Fruit fly (Drosophila melanogaster) whole organism, embryonic: ENCODE data around the gene CG9795.

ENCODE experiments used
- Ada2b ChIP-seq: fragments of 200-800 bp; sonication (Bioruptor generic); IDR thresholded peaks from 2 replicates; pipeline ENCODE4 v1.3.6; 2022; ENCODE audit warnings: missing biosample characterization, missing genetic modification characterization
- BEAF-32 ChIP-seq: fragments of 200-800 bp; sonication (Bioruptor generic); optimal IDR thresholded peaks from 3 replicates; lab custom pipeline; 2017; ENCODE audit warnings: missing biosample characterization, missing genetic modification characterization, mild to moderate bottlenecking, moderate library complexity, missing genetic modification reagents
- CG11398 ChIP-seq: fragments of 200-800 bp; sonication (Bioruptor generic); optimal IDR thresholded peaks from 2 replicates; lab custom pipeline; 2016; ENCODE audit warnings: missing biosample characterization, missing genetic modification characterization
- CG12219 ChIP-seq: fragments of 200-800 bp; sonication (Bioruptor generic); optimal IDR thresholded peaks from 3 replicates; lab custom pipeline; 2018; ENCODE audit warnings: missing biosample characterization, mild to moderate bottlenecking, missing genetic modification characterization
- CG12659 ChIP-seq: fragments of 200-800 bp; sonication (Bioruptor generic); optimal IDR thresholded peaks from 3 replicates; lab custom pipeline; 2017; ENCODE audit warnings: mild to moderate bottlenecking, missing biosample characterization, missing genetic modification reagents, missing genetic modification characterization
- CG12769 ChIP-seq: fragments of 200-800 bp; sonication (Bioruptor generic); optimal IDR thresholded peaks from 2 replicates; lab custom pipeline; 2019; ENCODE audit warnings: missing biosample characterization, mild to moderate bottlenecking, missing genetic modification characterization, moderate library complexity
- CG13287 ChIP-seq: fragments of 200-800 bp; sonication (Bioruptor generic); IDR thresholded peaks from 2 replicates; pipeline ENCODE4 v1.3.6; 2022; ENCODE audit warnings: missing biosample characterization, missing genetic modification characterization; ENCODE audit not compliant: partially characterized antibody
- CG14050 ChIP-seq: fragments of 200-800 bp; sonication (Bioruptor generic); IDR thresholded peaks from 3 replicates; pipeline ENCODE4 v1.3.6; 2022; ENCODE audit warnings: missing biosample characterization, missing genetic modification characterization
- CG14667 ChIP-seq: fragments of 200-800 bp; sonication (Bioruptor generic); IDR thresholded peaks from 2 replicates; pipeline ENCODE4 v1.3.6; 2022; ENCODE audit warnings: missing biosample characterization, missing genetic modification characterization
- CG18619 ChIP-seq: fragments of 200-800 bp; sonication (Bioruptor generic); optimal IDR thresholded peaks from 3 replicates; lab custom pipeline; 2017; ENCODE audit warnings: missing biosample characterization, mild to moderate bottlenecking, missing genetic modification characterization
- CG2120 ChIP-seq: fragments of 200-800 bp; sonication (Bioruptor generic); optimal IDR thresholded peaks from 3 replicates; lab custom pipeline; 2016; ENCODE audit warnings: missing biosample characterization, missing genetic modification characterization
- CG31224 ChIP-seq: fragments of 200-800 bp; sonication (Bioruptor generic); IDR thresholded peaks from 2 replicates; pipeline ENCODE4 v1.3.6; 2022; ENCODE audit warnings: missing biosample characterization, missing genetic modification characterization
- CG32532 ChIP-seq: fragments of 200-800 bp; sonication (Bioruptor generic); IDR thresholded peaks from 2 replicates; pipeline ENCODE4 v1.3.6; 2022; ENCODE audit warnings: missing biosample characterization, missing genetic modification characterization
- CG3726 ChIP-seq: fragments of 200-800 bp; sonication (Bioruptor generic); IDR thresholded peaks from 3 replicates; pipeline ENCODE4, ENCODE4 v1.3.6; 2022; ENCODE audit warnings: missing biosample characterization, missing genetic modification characterization
- CG4328 ChIP-seq: fragments of 200-800 bp; sonication (Bioruptor generic); optimal IDR thresholded peaks from 3 replicates; lab custom pipeline; 2017; ENCODE audit warnings: missing biosample characterization, missing genetic modification reagents, missing genetic modification characterization
- CG4707 ChIP-seq: fragments of 200-800 bp; sonication (Bioruptor generic); optimal IDR thresholded peaks from 2 replicates; lab custom pipeline; 2018; ENCODE audit warnings: missing biosample characterization, mild to moderate bottlenecking, missing genetic modification characterization, moderate library complexity
- CG5180 ChIP-seq: fragments of 200-800 bp; sonication (Bioruptor generic); optimal IDR thresholded peaks from 3 replicates; lab custom pipeline; 2017; ENCODE audit warnings: missing biosample characterization, missing genetic modification characterization, mild to moderate bottlenecking, moderate library complexity, missing genetic modification reagents
- CG5245 ChIP-seq: fragments of 200-800 bp; sonication (Bioruptor generic); optimal IDR thresholded peaks from 3 replicates; lab custom pipeline; 2016; ENCODE audit warnings: missing biosample characterization, missing genetic modification characterization
- CG7839 ChIP-seq: fragments of 200-800 bp; sonication (Bioruptor generic); optimal IDR thresholded peaks from 3 replicates; lab custom pipeline; 2018; ENCODE audit warnings: missing biosample characterization, mild to moderate bottlenecking, missing genetic modification characterization, moderate library complexity
- CG9817 ChIP-seq: fragments of 200-800 bp; sonication (Bioruptor generic); optimal IDR thresholded peaks from 2 replicates; lab custom pipeline; 2018; ENCODE audit warnings: missing biosample characterization, mild to moderate bottlenecking, missing genetic modification characterization, moderate library complexity
- D ChIP-seq, 2 experiments: fragments of 200-800 bp in 1 of 2; fragments of >200 bp in 1 of 2; sonication (Bioruptor generic) in 1 of 2; optimal IDR thresholded peaks; 2 replicates in 1 of 2; 3 replicates in 1 of 2; lab custom pipeline; 2017; ENCODE audit warnings: mild to moderate bottlenecking in 1 of 2, missing biosample characterization in 1 of 2, missing genetic modification characterization in 1 of 2, missing genetic modification reagents in 1 of 2
- ERR ChIP-seq: fragments of 200-800 bp; sonication (Bioruptor generic); optimal IDR thresholded peaks from 2 replicates; lab custom pipeline; 2016; ENCODE audit warnings: missing biosample characterization, missing genetic modification characterization
- Elba2 ChIP-seq: fragments of 200-800 bp; sonication (Bioruptor generic); optimal IDR thresholded peaks from 3 replicates; lab custom pipeline; 2016; ENCODE audit warnings: missing biosample characterization, missing genetic modification characterization
- Fer2 ChIP-seq: fragments of 200-800 bp; sonication (Bioruptor generic); optimal IDR thresholded peaks from 2 replicates; lab custom pipeline; 2018; ENCODE audit warnings: missing biosample characterization, mild to moderate bottlenecking, missing genetic modification characterization, moderate library complexity
- H2.0 ChIP-seq: fragments of 200-800 bp; sonication (Bioruptor generic); IDR thresholded peaks from 2 replicates; pipeline ENCODE4 v1.3.6; 2022; ENCODE audit warnings: missing biosample characterization, missing genetic modification characterization
- Jarid2 ChIP-seq: fragments of 200-800 bp; sonication (Bioruptor generic); optimal IDR thresholded peaks from 3 replicates; lab custom pipeline; 2017; ENCODE audit warnings: mild to moderate bottlenecking, missing biosample characterization, missing genetic modification reagents, missing genetic modification characterization
- Lpt ChIP-seq: fragments of >200 bp; optimal IDR thresholded peaks from 2 replicates; lab custom pipeline; 2018; ENCODE audit warnings: missing biosample characterization, missing genetic modification characterization
- Meics ChIP-seq: fragments of 200-800 bp; sonication (Bioruptor generic); optimal IDR thresholded peaks from 2 replicates; lab custom pipeline; 2017; ENCODE audit warnings: missing biosample characterization, mild to moderate bottlenecking, missing genetic modification characterization
- Mes4 ChIP-seq: fragments of 200-800 bp; sonication (Bioruptor generic); optimal IDR thresholded peaks from 2 replicates; lab custom pipeline; 2016; ENCODE audit warnings: missing biosample characterization, missing genetic modification characterization
- Myb ChIP-seq: fragments of 200-800 bp; sonication (Bioruptor generic); optimal IDR thresholded peaks from 2 replicates; lab custom pipeline; 2016; ENCODE audit warnings: missing biosample characterization, missing genetic modification characterization
- Nf-YB ChIP-seq: fragments of 200-800 bp; sonication (Bioruptor generic); optimal IDR thresholded peaks from 3 replicates; lab custom pipeline; 2019; ENCODE audit warnings: missing biosample characterization, mild to moderate bottlenecking, missing genetic modification characterization, moderate library complexity
- Taf1 ChIP-seq: fragments of 200-800 bp; sonication (Bioruptor generic); IDR thresholded peaks from 2 replicates; pipeline ENCODE4 v1.3.6; 2022; ENCODE audit warnings: missing biosample characterization, missing genetic modification characterization
- aop ChIP-seq: fragments of 200-800 bp; sonication (Bioruptor generic); IDR thresholded peaks from 2 replicates; pipeline ENCODE4 v1.3.6; 2022; ENCODE audit warnings: missing biosample characterization, missing genetic modification characterization
- bsh ChIP-seq, 2 experiments: fragments of 200-800 bp; sonication (Bioruptor generic); optimal IDR thresholded peaks; 2 replicates each; lab custom pipeline; 2017 to 2018; ENCODE audit warnings: mild to moderate bottlenecking in 2 of 2, missing biosample characterization in 2 of 2, missing genetic modification characterization in 2 of 2, moderate library complexity in 1 of 2
- chm ChIP-seq: fragments of 200-800 bp; sonication (Bioruptor generic); IDR thresholded peaks from 2 replicates; pipeline ENCODE4 v1.3.6; 2022; ENCODE audit warnings: missing biosample characterization, missing genetic modification characterization
- eyg ChIP-seq: fragments of 200-800 bp; sonication (Bioruptor generic); optimal IDR thresholded peaks from 3 replicates; lab custom pipeline; 2016; ENCODE audit warnings: missing biosample characterization, missing genetic modification characterization
- gem ChIP-seq: fragments of 200-800 bp; sonication (Bioruptor generic); optimal IDR thresholded peaks from 2 replicates; lab custom pipeline; 2019; ENCODE audit warnings: missing biosample characterization, mild to moderate bottlenecking, missing genetic modification characterization, moderate library complexity
- grau ChIP-seq: fragments of 200-800 bp; optimal IDR thresholded peaks from 3 replicates; lab custom pipeline; 2019; ENCODE audit warnings: missing biosample characterization, mild to moderate bottlenecking, missing genetic modification characterization, moderate library complexity
- insv ChIP-seq, 2 experiments: fragments of 200-800 bp; sonication (Bioruptor generic); optimal IDR thresholded peaks; 3 replicates each; lab custom pipeline; 2016 to 2018; ENCODE audit warnings: missing biosample characterization in 2 of 2, missing genetic modification characterization in 2 of 2
- maf-S ChIP-seq: fragments of 200-800 bp; sonication (Bioruptor generic); optimal IDR thresholded peaks from 2 replicates; lab custom pipeline; 2016; ENCODE audit warnings: missing biosample characterization, missing genetic modification characterization
- nerfin-2 ChIP-seq: fragments of 200-800 bp; sonication (Bioruptor generic); IDR thresholded peaks from 2 replicates; pipeline ENCODE4 v1.3.6; 2022; ENCODE audit warnings: missing biosample characterization, missing genetic modification characterization; ENCODE audit not compliant: partially characterized antibody
- onecut ChIP-seq: fragments of 200-800 bp; sonication (Bioruptor generic); IDR thresholded peaks from 2 replicates; pipeline ENCODE4 v1.3.6; 2022; ENCODE audit warnings: missing biosample characterization, missing genetic modification characterization
- otp ChIP-seq: fragments of 200-800 bp; sonication (Bioruptor generic); IDR thresholded peaks from 3 replicates; pipeline ENCODE4, ENCODE4 v1.3.6; 2022; ENCODE audit warnings: missing biosample characterization, missing genetic modification characterization
- pnt ChIP-seq: fragments of 200-800 bp; sonication (Bioruptor generic); optimal IDR thresholded peaks from 3 replicates; lab custom pipeline; 2016; ENCODE audit warnings: missing biosample characterization, missing genetic modification characterization
- ranshi ChIP-seq: fragments of 200-800 bp; sonication (Bioruptor generic); IDR thresholded peaks from 2 replicates; pipeline ENCODE4 v1.3.6; 2022; ENCODE audit warnings: missing biosample characterization, missing genetic modification characterization
- ro ChIP-seq: fragments of 200-800 bp; sonication (Bioruptor generic); IDR thresholded peaks from 2 replicates; pipeline ENCODE4 v1.3.6; 2022; ENCODE audit warnings: missing biosample characterization, missing genetic modification characterization
- salm ChIP-seq: fragments of 200-800 bp; sonication (Bioruptor generic); optimal IDR thresholded peaks from 2 replicates; lab custom pipeline; 2018; ENCODE audit warnings: missing biosample characterization, mild to moderate bottlenecking, missing genetic modification characterization
- schlank ChIP-seq: fragments of 200-800 bp; sonication (Bioruptor generic); optimal IDR thresholded peaks from 2 replicates; lab custom pipeline; 2018; ENCODE audit warnings: missing biosample characterization, mild to moderate bottlenecking, missing genetic modification characterization
- seq ChIP-seq: fragments of 200-800 bp; sonication (Bioruptor generic); IDR thresholded peaks from 2 replicates; pipeline ENCODE4 v1.3.6; 2022; ENCODE audit warnings: missing biosample characterization, missing genetic modification characterization
- unpg ChIP-seq: fragments of 200-800 bp; sonication (Bioruptor generic); optimal IDR thresholded peaks from 3 replicates; lab custom pipeline; 2018; ENCODE audit warnings: missing biosample characterization, mild to moderate bottlenecking, missing genetic modification characterization, moderate library complexity
- zfh1 ChIP-seq: fragments of 200-800 bp; sonication (Bioruptor generic); IDR thresholded peaks from 3 replicates; pipeline ENCODE4 v1.3.6; 2022; ENCODE audit warnings: missing biosample characterization, missing genetic modification characterization

CG9795 gene

dm6 chr3R:4360668-4361110, 41.2 kb downstream of the CG9795 start (continued):
- TF ChIP-seq CG5180 (GFP tag; lab: Kevin White, UChicago) (no peak), Elba2 (no peak), seq (GFP tag; lab: Robert Waterston, UW) (no peak), aop (GFP tag; lab: Robert Waterston, UW) (no peak), CG5245 (GFP tag; lab: Kevin White, UChicago) (no peak), CG12659 (no peak), CG4328 (GFP tag; lab: Kevin White, UChicago) (no peak), CG7839 (tag; lab: Kevin White, UChicago) (no peak), CG32532 (GFP tag; lab: Robert Waterston, UW) (peak; percentile 34; the same call in 1 of the 2 replicates), CG12769 (tag; lab: Kevin White, UChicago) (peak; percentile 1), gem (no peak), CG12219 (GFP tag; lab: Kevin White, UChicago) (no peak), pnt (GFP tag; lab: Kevin White, UChicago) (no peak), Lpt (GFP tag; lab: Kevin White, UChicago) (no peak), zfh1 (GFP tag; lab: Robert Waterston, UW) (no peak), insv (GFP tag; optimal IDR thresholded peaks at IDR 0.05; lab: Kevin White, UChicago) (no peak), CG14667 (no peak), CG4707 (GFP tag; lab: Kevin White, UChicago) (no peak), CG18619 (no peak), ro (no peak), ranshi (GFP tag; lab: Robert Waterston, UW) (no peak), Meics (GFP tag; lab: Kevin White, UChicago) (no peak), Mes4 (GFP tag; lab: Kevin White, UChicago) (no peak), Nf-YB (GFP tag; lab: Kevin White, UChicago) (no peak), D (optimal IDR thresholded peaks at IDR 0.05; lab: Kevin White, UChicago) (no peak), D (GFP tag; optimal IDR thresholded peaks at IDR 0.05; lab: Kevin White, UChicago) (no peak), grau (no peak), CG11398 (GFP tag; lab: Kevin White, UChicago) (no peak), chm (no peak), Taf1 (GFP tag; lab: Robert Waterston, UW) (no peak), Myb (no peak), otp (GFP tag; lab: Robert Waterston, UW) (no peak), H2.0 (no peak), Jarid2 (GFP tag; lab: Kevin White, UChicago) (peak; percentile 14), nerfin-2 (GFP tag; lab: Robert Waterston, UW) (no peak), maf-S (GFP tag; lab: Kevin White, UChicago) (no peak), CG13287 (GFP tag; lab: Robert Waterston, UW) (no peak; the same call in 1 of the 2 replicates), Fer2 (tag; lab: Kevin White, UChicago) (no peak), eyg (GFP tag; lab: Kevin White, UChicago) (no peak), BEAF-32 (peak; percentile 21), schlank (no peak), CG31224 (GFP tag; lab: Robert Waterston, UW) (no peak), CG9817 (tag; lab: Kevin White, UChicago) (no peak), CG14050 (GFP tag; lab: Robert Waterston, UW) (no peak), salm (no peak), CG3726 (GFP tag; lab: Robert Waterston, UW) (no peak), bsh (GFP tag; optimal IDR thresholded peaks at IDR 0.05; lab: Kevin White, UChicago) (no peak), CG2120 (GFP tag; lab: Kevin White, UChicago) (no peak), onecut (GFP tag; lab: Robert Waterston, UW) (peak; percentile 100), ERR (GFP tag; lab: Kevin White, UChicago) (no peak), unpg (GFP tag; lab: Kevin White, UChicago) (no peak), Ada2b (GFP tag; lab: Robert Waterston, UW) (no peak)
